Worm (Caenorhabditis elegans) whole organism, L4 larva: ENCODE data around the gene C35D6.13.

Experiments used
- F10B5.3 ChIP-seq: sonication (generic microtip); optimal IDR thresholded peaks from 2 replicates; lab custom pipeline; 2016; ENCODE audit warnings: mild to moderate bottlenecking, missing genetic modification characterization, missing compliant biosample characterization
- F44E2.7 ChIP-seq: fragments of 200-800 bp; sonication (Bioruptor generic); IDR thresholded peaks from 2 replicates; pipeline ENCODE4 v2.1.2; 2022; ENCODE audit warnings: missing genetic modification characterization, missing compliant biosample characterization
- T26A8.4 ChIP-seq: fragments of 200-800 bp; sonication (Bioruptor generic); IDR thresholded peaks from 2 replicates; pipeline ENCODE4 v1.3.6; 2022; ENCODE audit warnings: missing genetic modification characterization, missing compliant biosample characterization
- Y105C5A.15 ChIP-seq: fragments of 200-800 bp; sonication (Bioruptor generic); IDR thresholded peaks from 2 replicates; pipeline ENCODE4 v1.3.6; 2022; ENCODE audit warnings: missing genetic modification characterization, missing compliant biosample characterization
- Y75B8A.6 ChIP-seq: fragments of 200-800 bp; sonication (Bioruptor generic); IDR thresholded peaks from 2 replicates; pipeline ENCODE4 v1.3.6; 2022; ENCODE audit warnings: missing genetic modification reagents, missing genetic modification characterization, missing compliant biosample characterization
- attf-4 ChIP-seq: sonication (generic microtip); optimal IDR thresholded peaks from 3 replicates; lab custom pipeline; 2017; ENCODE audit warnings: missing biosample characterization, missing genetic modification characterization
- ceh-20 ChIP-seq: fragments of 200-800 bp; sonication (Bioruptor generic); IDR thresholded peaks from 2 replicates; pipeline ENCODE4 v1.3.6; 2022; ENCODE audit warnings: missing genetic modification reagents, missing genetic modification characterization, missing compliant biosample characterization
- ceh-62 ChIP-seq: sonication (generic microtip); optimal IDR thresholded peaks from 2 replicates; lab custom pipeline; 2017; ENCODE audit warnings: missing biosample characterization, missing genetic modification characterization
- cey-2 ChIP-seq: sonication (generic microtip); optimal IDR thresholded peaks from 3 replicates; lab custom pipeline; 2017; ENCODE audit warnings: missing genetic modification characterization, mild to moderate bottlenecking, missing compliant biosample characterization, antibody characterized with exemption, borderline replicate concordance; ENCODE audit not compliant: insufficient read depth
- daf-19 ChIP-seq: fragments of 200-800 bp; sonication (Bioruptor generic); conservative IDR thresholded peaks from 2 replicates; pipeline ENCODE4 v1.3.6; 2022; ENCODE audit warnings: missing genetic modification characterization, missing compliant biosample characterization
- daf-8 ChIP-seq: fragments of 200-800 bp; sonication (Bioruptor generic); IDR thresholded peaks from 2 replicates; pipeline ENCODE4 v1.3.6; 2022; ENCODE audit warnings: missing genetic modification characterization, missing compliant biosample characterization
- dmd-6 ChIP-seq: fragments of 200-800 bp; sonication (Bioruptor generic); IDR thresholded peaks from 2 replicates; pipeline ENCODE4 v1.3.6; 2022; ENCODE audit warnings: missing genetic modification reagents, missing genetic modification characterization, missing compliant biosample characterization
- dmd-8 ChIP-seq: fragments of 200-800 bp; sonication (Bioruptor generic); IDR thresholded peaks from 2 replicates; pipeline ENCODE4 v1.3.6; 2022; ENCODE audit warnings: missing genetic modification characterization, missing compliant biosample characterization
- dpl-1 ChIP-seq: fragments of 150-350 bp; optimal IDR thresholded peaks from 2 replicates; lab custom pipeline; 2014; ENCODE audit warnings: missing biosample characterization, missing genetic modification reagents, missing genetic modification characterization
- egl-27 ChIP-seq: sonication (generic microtip); optimal IDR thresholded peaks from 3 replicates; lab custom pipeline; 2017; ENCODE audit warnings: missing biosample characterization, missing genetic modification reagents, missing genetic modification characterization
- egl-43 ChIP-seq: fragments of 200-800 bp; sonication (Bioruptor generic); IDR thresholded peaks from 2 replicates; pipeline ENCODE4 v1.3.6; 2022; ENCODE audit warnings: missing genetic modification reagents, missing genetic modification characterization, missing compliant biosample characterization
- fkh-10 ChIP-seq: fragments of 150-350 bp; optimal IDR thresholded peaks from 2 replicates; lab custom pipeline; 2014; ENCODE audit warnings: missing biosample characterization, missing genetic modification reagents, missing genetic modification characterization
- lim-7 ChIP-seq: fragments of 200-800 bp; sonication (Bioruptor generic); IDR thresholded peaks from 2 replicates; pipeline ENCODE4 v1.3.6; 2022; ENCODE audit warnings: missing genetic modification characterization, missing compliant biosample characterization
- lin-13 ChIP-seq: fragments of 150-350 bp; optimal IDR thresholded peaks from 2 replicates; lab custom pipeline; 2014; ENCODE audit warnings: missing biosample characterization, missing genetic modification reagents, missing genetic modification characterization
- lin-15B ChIP-seq: fragments of 150-350 bp; sonication (generic microtip); optimal IDR thresholded peaks from 3 replicates; lab custom pipeline; 2014; ENCODE audit warnings: missing biosample characterization, missing genetic modification characterization
- lin-38 ChIP-seq: fragments of 200-800 bp; sonication (Bioruptor generic); IDR thresholded peaks from 2 replicates; pipeline ENCODE4 v1.3.6; 2022; ENCODE audit warnings: missing genetic modification reagents, missing genetic modification characterization, missing compliant biosample characterization
- lir-3 ChIP-seq: sonication (generic microtip); optimal IDR thresholded peaks from 2 replicates; lab custom pipeline; 2016; ENCODE audit warnings: mild to moderate bottlenecking, missing genetic modification characterization, missing compliant biosample characterization
- madf-5 ChIP-seq, 2 experiments: fragments of 200-800 bp; sonication (Bioruptor generic); IDR thresholded peaks; 2 replicates each; pipeline ENCODE4 v1.3.6; 2022; ENCODE audit warnings: missing compliant biosample characterization in 2 of 2, missing genetic modification characterization in 2 of 2
- madf-9 ChIP-seq: fragments of 200-800 bp; sonication (Bioruptor generic); conservative IDR thresholded peaks from 2 replicates; pipeline ENCODE4 v1.3.6; 2022; ENCODE audit warnings: missing genetic modification reagents, missing genetic modification characterization, missing compliant biosample characterization
- mdl-1 ChIP-seq, 2 experiments: fragments of 150-350 bp in 1 of 2; sonication (generic microtip) in 1 of 2; optimal IDR thresholded peaks; 2 replicates each; lab custom pipeline; 2014 to 2017; ENCODE audit warnings: missing biosample characterization in 2 of 2, missing genetic modification characterization in 2 of 2
- mdt-29 ChIP-seq: fragments of 200-800 bp; sonication (Bioruptor generic); IDR thresholded peaks from 2 replicates; pipeline ENCODE4 v1.3.6; 2022; ENCODE audit warnings: missing genetic modification reagents, missing genetic modification characterization, missing compliant biosample characterization
- mxl-3 ChIP-seq: fragments of 200-800 bp; sonication (Bioruptor generic); optimal IDR thresholded peaks from 2 replicates; lab custom pipeline; 2018; ENCODE audit warnings: mild to moderate bottlenecking, missing genetic modification characterization, missing compliant biosample characterization
- nhr-102 ChIP-seq: sonication (generic microtip); optimal IDR thresholded peaks from 2 replicates; lab custom pipeline; 2016; ENCODE audit warnings: mild to moderate bottlenecking, missing genetic modification characterization, moderate library complexity, missing compliant biosample characterization
- nhr-11 ChIP-seq: fragments of 150-350 bp; optimal IDR thresholded peaks from 2 replicates; lab custom pipeline; 2014; ENCODE audit warnings: missing biosample characterization, missing genetic modification characterization
- nhr-111 ChIP-seq: fragments of 200-800 bp; sonication (Bioruptor generic); optimal IDR thresholded peaks from 2 replicates; lab custom pipeline; 2018; ENCODE audit warnings: mild to moderate bottlenecking, missing genetic modification characterization, missing compliant biosample characterization
- nhr-237 ChIP-seq: sonication (generic microtip); optimal IDR thresholded peaks from 2 replicates; lab custom pipeline; 2017; ENCODE audit warnings: missing biosample characterization, missing genetic modification characterization
- nhr-42 ChIP-seq: fragments of 200-800 bp; sonication (Bioruptor generic); IDR thresholded peaks from 2 replicates; pipeline ENCODE4 v1.3.6; 2022; ENCODE audit warnings: missing genetic modification characterization, missing compliant biosample characterization
- nhr-48 ChIP-seq: sonication (generic microtip); optimal IDR thresholded peaks from 2 replicates; lab custom pipeline; 2016; ENCODE audit warnings: mild to moderate bottlenecking, missing genetic modification characterization, missing compliant biosample characterization
- nhr-6 ChIP-seq: fragments of 150-350 bp; optimal IDR thresholded peaks from 2 replicates; lab custom pipeline; 2014; ENCODE audit warnings: missing biosample characterization, missing genetic modification characterization
- pha-4 ChIP-seq, 2 experiments: fragments of 150-350 bp in 1 of 2; fragments of 200-800 bp in 1 of 2; sonication (Bioruptor generic) in 1 of 2; IDR thresholded peaks in 1 of 2; optimal IDR thresholded peaks in 1 of 2; 2 replicates each; pipeline versions ENCODE4 v1.3.6 to Lab custom; 2014 to 2022; ENCODE audit warnings: missing genetic modification characterization in 2 of 2, missing genetic modification reagents in 2 of 2, missing biosample characterization in 1 of 2, missing compliant biosample characterization in 1 of 2
- php-3 ChIP-seq: fragments of 200-800 bp; sonication (Bioruptor generic); IDR thresholded peaks from 2 replicates; pipeline ENCODE4 v1.3.6; 2022; ENCODE audit warnings: missing genetic modification reagents, missing genetic modification characterization, missing compliant biosample characterization
- rbr-2 ChIP-seq: sonication (generic microtip); optimal IDR thresholded peaks from 2 replicates; lab custom pipeline; 2016; ENCODE audit warnings: missing genotype, missing genetic modification characterization, missing compliant biosample characterization
- saeg-2 ChIP-seq: fragments of 200-800 bp; sonication (Bioruptor generic); IDR thresholded peaks from 2 replicates; pipeline ENCODE4 v1.3.6; 2022; ENCODE audit warnings: missing genetic modification reagents, missing genetic modification characterization, missing compliant biosample characterization
- sdz-12 ChIP-seq: fragments of 200-800 bp; sonication (Bioruptor generic); optimal IDR thresholded peaks from 2 replicates; lab custom pipeline; 2018; ENCODE audit warnings: mild to moderate bottlenecking, missing genetic modification characterization, missing compliant biosample characterization
- set-16 ChIP-seq: fragments of 200-800 bp; sonication (Bioruptor generic); IDR thresholded peaks from 2 replicates; pipeline ENCODE4 v1.3.6; 2022; ENCODE audit warnings: missing genetic modification reagents, missing genetic modification characterization, missing compliant biosample characterization
- skn-1 ChIP-seq: fragments of 150-350 bp; optimal IDR thresholded peaks from 2 replicates; lab custom pipeline; 2014; ENCODE audit warnings: missing biosample characterization, missing genetic modification characterization
- snpc-4 ChIP-seq: fragments of 150-350 bp; optimal IDR thresholded peaks from 2 replicates; lab custom pipeline; 2014; ENCODE audit warnings: missing biosample characterization, missing genetic modification characterization
- unc-130 ChIP-seq: sonication (generic microtip); optimal IDR thresholded peaks from 2 replicates; lab custom pipeline; 2016; ENCODE audit warnings: missing genetic modification reagents, missing genetic modification characterization, missing compliant biosample characterization
- unc-39 ChIP-seq: sonication (generic microtip); optimal IDR thresholded peaks from 2 replicates; lab custom pipeline; 2017; ENCODE audit warnings: missing biosample characterization, missing genetic modification characterization
- zfp-2 ChIP-seq: sonication (generic microtip); optimal IDR thresholded peaks from 2 replicates; lab custom pipeline; 2016; ENCODE audit warnings: mild to moderate bottlenecking, missing genetic modification characterization, missing compliant biosample characterization
- zfp-3 ChIP-seq: fragments of 200-800 bp; sonication (Bioruptor generic); conservative IDR thresholded peaks from 2 replicates; pipeline ENCODE4 v1.3.6; 2022; ENCODE audit warnings: missing genetic modification reagents, missing genetic modification characterization, missing compliant biosample characterization
- zip-2 ChIP-seq: fragments of 150-350 bp; optimal IDR thresholded peaks from 2 replicates; lab custom pipeline; 2014; ENCODE audit warnings: missing biosample characterization, missing genetic modification characterization
- ztf-7 ChIP-seq: fragments of 150-350 bp; optimal IDR thresholded peaks from 2 replicates; lab custom pipeline; 2014; ENCODE audit warnings: missing biosample characterization, missing genetic modification characterization

Gene C35D6.13

DNA sequence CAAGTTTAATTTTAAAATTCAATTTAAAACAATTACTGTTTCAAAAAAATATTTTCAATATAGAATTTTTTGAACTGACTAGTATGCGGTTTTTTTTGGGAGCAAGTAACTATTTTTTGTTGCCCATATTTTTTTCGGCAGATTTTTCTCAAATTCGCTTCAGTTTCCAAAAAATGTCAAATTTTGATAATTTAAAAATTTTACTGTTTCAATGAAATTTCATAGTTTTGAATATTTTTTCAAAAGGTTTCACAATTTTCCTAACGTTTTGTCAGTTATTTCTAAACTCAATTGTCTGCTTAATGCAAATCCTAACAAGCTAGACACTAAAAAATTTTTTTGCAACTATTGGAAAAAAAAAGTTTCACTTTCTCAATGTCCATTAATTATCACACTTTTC, 44.1 kb downstream of the C35D6.13 start:
- TF ChIP-seq ceh-62 (tag; lab: Kevin White, UChicago): no peak
- TF ChIP-seq attf-4: no peak
- TF ChIP-seq lim-7 (GFP tag; lab: Robert Waterston, UW): no peak
- TF ChIP-seq madf-5 (GFP tag; IDR thresholded peaks at IDR 0.05; lab: Robert Waterston, UW): no peak
- TF ChIP-seq nhr-42 (GFP tag; lab: Robert Waterston, UW): no peak
- no peak for TF ChIP-seq F10B5.3 (tag; lab: Kevin White, UChicago)
- no peak for TF ChIP-seq daf-8 (GFP tag; lab: Robert Waterston, UW)
- no peak for TF ChIP-seq dpl-1
- TF ChIP-seq lir-3: no peak
- no peak for TF ChIP-seq lin-38 (GFP tag; lab: Robert Waterston, UW)
- no peak for TF ChIP-seq set-16 (GFP tag; lab: Robert Waterston, UW)
- no peak for TF ChIP-seq zfp-2 (tag; lab: Kevin White, UChicago)
- TF ChIP-seq fkh-10: no peak
- no peak for TF ChIP-seq nhr-237 (tag; lab: Kevin White, UChicago)
- TF ChIP-seq nhr-6: no peak
- no peak for TF ChIP-seq egl-27 (tag; lab: Kevin White, UChicago)
- TF ChIP-seq sdz-12 (GFP tag; lab: Kevin White, UChicago): no peak
- no peak for TF ChIP-seq skn-1 (tag; lab: Kevin White, UChicago)
- TF ChIP-seq nhr-111 (GFP tag; lab: Kevin White, UChicago): no peak
- no peak for TF ChIP-seq pha-4 (GFP tag; IDR thresholded peaks at IDR 0.05; lab: Robert Waterston, UW)
- TF ChIP-seq pha-4 (tag; optimal IDR thresholded peaks at IDR 0.05; lab: Kevin White, UChicago): no peak

- TF ChIP-seq lim-7 (GFP tag; lab: Robert Waterston, UW) (no peak), zip-2 (tag; lab: Kevin White, UChicago) (no peak), Y105C5A.15 (GFP tag; lab: Robert Waterston, UW) (0 out of 2 replicates have a peak, but pooled peaks have one; percentile 4), mdt-29 (GFP tag; lab: Robert Waterston, UW) (peak; percentile 79), egl-27 (tag; lab: Kevin White, UChicago) (no peak), lin-13 (peak; percentile 32), attf-4 (no peak), rbr-2 (tag; lab: Kevin White, UChicago) (no peak), ztf-7 (peak; percentile 18), mxl-3 (GFP tag; lab: Kevin White, UChicago) (peak; percentile 63), egl-43 (GFP tag; lab: Robert Waterston, UW) (no peak), Y75B8A.6 (GFP tag; lab: Robert Waterston, UW) (no peak), lin-15B (tag; lab: Kevin White, UChicago) (no peak), nhr-48 (tag; lab: Kevin White, UChicago) (peak; percentile 11), skn-1 (tag; lab: Kevin White, UChicago) (no peak), cey-2 (tag; lab: Kevin White, UChicago) (no peak), unc-39 (tag; lab: Kevin White, UChicago) (no peak), zfp-2 (tag; lab: Kevin White, UChicago) (no peak), madf-9 (GFP tag; lab: Robert Waterston, UW) (peak; percentile 63; the same call in 1 of the 2 replicates), F44E2.7 (GFP tag; lab: Robert Waterston, UW) (no peak), daf-8 (GFP tag; lab: Robert Waterston, UW) (no peak), nhr-42 (GFP tag; lab: Robert Waterston, UW) (0 out of 2 replicates have a peak, but pooled peaks have one; percentile 28), snpc-4 (tag; lab: Kevin White, UChicago) (no peak), saeg-2 (GFP tag; lab: Robert Waterston, UW) (no peak), unc-130 (GFP tag; lab: Kevin White, UChicago) (peak; percentile 24), pha-4 (GFP tag; IDR thresholded peaks at IDR 0.05; lab: Robert Waterston, UW) (peak; percentile 79), pha-4 (tag; optimal IDR thresholded peaks at IDR 0.05; lab: Kevin White, UChicago) (no peak), dmd-8 (GFP tag; lab: Robert Waterston, UW) (no peak; the same call in 1 of the 2 replicates), lin-38 (GFP tag; lab: Robert Waterston, UW) (peak; percentile 82), nhr-11 (no peak), dmd-6 (GFP tag; lab: Robert Waterston, UW) (no peak; the same call in 1 of the 2 replicates), ceh-20 (no peak), daf-19 (GFP tag; lab: Robert Waterston, UW) (0 out of 2 replicates have a peak, but pooled peaks have one; percentile 15), zfp-3 (GFP tag; lab: Robert Waterston, UW) (no peak), php-3 (GFP tag; lab: Robert Waterston, UW) (peak; percentile 61), mdl-1 (tag; optimal IDR thresholded peaks at IDR 0.05; lab: Kevin White, UChicago) (no peak), T26A8.4 (GFP tag; lab: Robert Waterston, UW) (no peak; the same call in 1 of the 2 replicates), nhr-102 (no peak)
These were observed 45.2 kb downstream of the C35D6.13 start, which contains the start of gene Y7A9D.1 for ce11 chrIV:16381933-16382591. Gene Y7A9D.1 (minus strand): TSS chrIV:16382215.
